Worm (Caenorhabditis elegans): ENCODE results near the gene Y69A2AR.47.

DNA sequence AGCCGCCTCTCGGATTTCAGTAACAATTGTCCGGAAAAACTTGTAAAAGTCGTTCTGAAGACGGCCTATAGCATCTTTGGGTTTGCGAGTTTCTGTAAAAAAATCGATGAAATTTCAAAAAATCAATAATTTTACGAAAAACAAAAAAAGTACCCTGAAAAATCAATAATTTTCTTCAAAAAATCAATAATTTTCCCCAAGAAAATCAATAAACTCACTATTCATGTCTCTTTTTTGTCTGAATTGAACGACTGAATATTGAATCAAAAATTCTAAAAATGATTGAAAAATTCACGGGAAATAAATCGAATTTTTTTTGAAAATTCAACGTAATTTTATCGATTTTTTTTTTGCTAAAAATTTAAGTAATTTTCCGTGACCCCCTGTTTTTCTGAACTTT lies 46.1 kb upstream of the Y69A2AR.47 start, which contains the start of gene Y69A2AR.23:
- TF ChIP-seq isw-1 (GFP tag; IDR thresholded peaks at IDR 0.05) = no peak
- no peak for TF ChIP-seq pax-3 (tag; optimal IDR thresholded peaks at IDR 0.05)
- TF ChIP-seq ceh-8 (GFP tag; optimal IDR thresholded peaks at IDR 0.05) = no peak
- no peak for TF ChIP-seq ztf-11 (tag; optimal IDR thresholded peaks at IDR 0.05)
- TF ChIP-seq nhr-76 (tag; optimal IDR thresholded peaks at IDR 0.05) = no peak
- no peak for TF ChIP-seq lin-15B (tag; optimal IDR thresholded peaks at IDR 0.05)

All from whole organism, L1 larva.